Worm (Caenorhabditis elegans): Measurements from ENCODE around the gene srw-11.

The srw-11 gene

ce11 chrV:15240215-15240614 lies at the start of gene srw-11:
srw-11 (minus strand) TSS chrV:15240315.
- TF ChIP-seq unc-130 (GFP tag; optimal IDR thresholded peaks at IDR 0.05): no peak
- no peak for TF ChIP-seq egl-18 (GFP tag; IDR thresholded peaks at IDR 0.05)
- TF ChIP-seq B0035.1 (tag; optimal IDR thresholded peaks at IDR 0.05): no peak
- TF ChIP-seq Y67H2A.10 (GFP tag; conservative IDR thresholded peaks at IDR 0.05): no peak
- no peak for TF ChIP-seq madf-10 (tag; optimal IDR thresholded peaks at IDR 0.05)
- no peak for TF ChIP-seq nhr-27 (tag; optimal IDR thresholded peaks at IDR 0.05)
- TF ChIP-seq ceh-40 (GFP tag; IDR thresholded peaks at IDR 0.05): no peak
- no peak for TF ChIP-seq F55B11.4 (tag; optimal IDR thresholded peaks at IDR 0.05; ENCODE audit: borderline replicate concordance, insufficient read depth)
- no peak for TF ChIP-seq Y53F4B.3 (GFP tag; IDR thresholded peaks at IDR 0.05)
- TF ChIP-seq F49E8.2 (tag; optimal IDR thresholded peaks at IDR 0.05; ENCODE audit: insufficient read depth): no peak
- TF ChIP-seq bed-2 (GFP tag; IDR thresholded peaks at IDR 0.05): no peak
- TF ChIP-seq Y95B8A.8 (GFP tag; IDR thresholded peaks at IDR 0.05): no peak
- no peak for TF ChIP-seq ceh-91 (GFP tag; IDR thresholded peaks at IDR 0.05)
- TF ChIP-seq cebp-2 (GFP tag; IDR thresholded peaks at IDR 0.05): no peak
- TF ChIP-seq unc-62 (GFP tag; optimal IDR thresholded peaks at IDR 0.05): no peak
- TF ChIP-seq ceh-100 (GFP tag; IDR thresholded peaks at IDR 0.05): no peak
- TF ChIP-seq ccch-3 (GFP tag; optimal IDR thresholded peaks at IDR 0.05): no peak

ce11 chrV:15287856-15288255 lies 47.7 kb upstream of the srw-11 start, which contains the start of gene cyp-34A1:
cyp-34A1 (minus strand) TSS chrV:15287956.
- TF ChIP-seq xnd-1 (tag; optimal IDR thresholded peaks at IDR 0.05): no peak
- TF ChIP-seq zim-3 (tag; optimal IDR thresholded peaks at IDR 0.05): no peak
- no peak for TF ChIP-seq ztf-22 (GFP tag; optimal IDR thresholded peaks at IDR 0.05)
- no peak for TF ChIP-seq bed-2 (GFP tag; IDR thresholded peaks at IDR 0.05)
- TF ChIP-seq madf-8 (GFP tag; conservative IDR thresholded peaks at IDR 0.05): no peak
- TF ChIP-seq lin-26 (GFP tag; IDR thresholded peaks at IDR 0.05): no peak
- no peak for TF ChIP-seq dpl-1 (GFP tag; optimal IDR thresholded peaks at IDR 0.05)
- TF ChIP-seq repo-1 (tag; optimal IDR thresholded peaks at IDR 0.05): no peak
- no peak for TF ChIP-seq nfyb-1 (GFP tag; IDR thresholded peaks at IDR 0.05)

ce11 chrV:15285984-15286383 lies 45.9 kb upstream of the srw-11 start:
- no peak for TF ChIP-seq ceh-58 (GFP tag; IDR thresholded peaks at IDR 0.05)
- no peak for TF ChIP-seq pha-4 (tag; optimal IDR thresholded peaks at IDR 0.05)
- 0 out of 2 replicates have a peak, but pooled peaks have one; percentile 7 for TF ChIP-seq madf-3 (GFP tag; IDR thresholded peaks at IDR 0.05)
- TF ChIP-seq nhr-80 (tag; optimal IDR thresholded peaks at IDR 0.05): peak; percentile 59
- TF ChIP-seq zfh-2 (GFP tag; conservative IDR thresholded peaks at IDR 0.05): no peak
- peak; percentile 89 for TF ChIP-seq atf-7 (tag; optimal IDR thresholded peaks at IDR 0.05)
- no peak for TF ChIP-seq sea-2 (GFP tag; IDR thresholded peaks at IDR 0.05)
- no peak for TF ChIP-seq Y67H2A.10 (GFP tag; conservative IDR thresholded peaks at IDR 0.05)
- TF ChIP-seq ama-1 (optimal IDR thresholded peaks at IDR 0.05): no peak
- no peak for TF ChIP-seq ama-1 (GFP tag; optimal IDR thresholded peaks at IDR 0.05)

ce11 chrV:15281279-15281949 lies 41.3 kb upstream of the srw-11 start, which contains the start of the genes srw-19 and srx-51:
srw-19 (minus strand) TSS chrV:15281379.
srx-51 (plus strand) TSS chrV:15281899.
- TF ChIP-seq bed-2 (GFP tag; IDR thresholded peaks at IDR 0.05): no peak
- no peak for TF ChIP-seq mcd-1 (GFP tag; IDR thresholded peaks at IDR 0.05)
- TF ChIP-seq F49E8.2 (tag; optimal IDR thresholded peaks at IDR 0.05; ENCODE audit: insufficient read depth): no peak
- TF ChIP-seq xnd-1 (tag; optimal IDR thresholded peaks at IDR 0.05): no peak
- no peak for TF ChIP-seq chd-7 (tag; optimal IDR thresholded peaks at IDR 0.05)
- TF ChIP-seq B0261.1 (tag; optimal IDR thresholded peaks at IDR 0.05): no peak
- no peak for TF ChIP-seq T07F8.4 (tag; optimal IDR thresholded peaks at IDR 0.05)
- no peak for TF ChIP-seq B0336.3 (GFP tag; IDR thresholded peaks at IDR 0.05)
- TF ChIP-seq lag-1 (GFP tag; IDR thresholded peaks at IDR 0.05): no peak

Data from whole organism, young adult.